Fruit fly (Drosophila melanogaster) whole organism, pupa: ENCODE measurements around the gene Eig71Ed.

Experiments
- CG10348 ChIP-seq: fragments of 200-800 bp; sonication (Bioruptor generic); IDR thresholded peaks from 2 replicates; pipeline ENCODE4 v1.3.6; 2022; ENCODE audit warnings: missing biosample characterization, missing genetic modification characterization
- CG12605 ChIP-seq: fragments of 200-800 bp; sonication (Bioruptor generic); IDR thresholded peaks from 2 replicates; pipeline ENCODE4 v1.3.6; 2022; ENCODE audit warnings: missing biosample characterization, missing genetic modification characterization
- CG15710 ChIP-seq: fragments of 200-800 bp; sonication (Bioruptor generic); optimal IDR thresholded peaks from 2 replicates; lab custom pipeline; 2018; ENCODE audit warnings: missing biosample characterization, mild to moderate bottlenecking, missing genetic modification characterization, moderate library complexity
- CG17806 ChIP-seq: fragments of 200-800 bp; sonication (Bioruptor generic); optimal IDR thresholded peaks from 2 replicates; lab custom pipeline; 2018; ENCODE audit warnings: missing biosample characterization, mild to moderate bottlenecking, missing genetic modification characterization, moderate library complexity
- CG9948 ChIP-seq: fragments of 200-800 bp; sonication (Bioruptor generic); optimal IDR thresholded peaks from 2 replicates; lab custom pipeline; 2018; ENCODE audit warnings: missing biosample characterization, mild to moderate bottlenecking, missing genetic modification characterization, moderate library complexity
- D1 ChIP-seq: fragments of 200-800 bp; sonication (Bioruptor generic); optimal IDR thresholded peaks from 2 replicates; lab custom pipeline; 2018; ENCODE audit warnings: missing biosample characterization, mild to moderate bottlenecking, missing genetic modification characterization, moderate library complexity
- EcR ChIP-seq: fragments of 200-800 bp; sonication (Bioruptor generic); optimal IDR thresholded peaks from 3 replicates; lab custom pipeline; 2019; ENCODE audit warnings: missing biosample characterization, missing genetic modification characterization, mild to moderate bottlenecking, moderate library complexity, missing genetic modification reagents
- Ets98B ChIP-seq: fragments of 200-800 bp; sonication (Bioruptor generic); IDR thresholded peaks from 2 replicates; pipeline ENCODE4 v1.3.6; 2022; ENCODE audit warnings: missing biosample characterization, missing genetic modification characterization
- Pif1A ChIP-seq: fragments of 200-800 bp; sonication (Bioruptor generic); optimal IDR thresholded peaks from 3 replicates; lab custom pipeline; 2016; ENCODE audit warnings: missing biosample characterization, missing genetic modification characterization
- Pif1B ChIP-seq: fragments of 200-800 bp; sonication (Bioruptor generic); optimal IDR thresholded peaks from 3 replicates; lab custom pipeline; 2016; ENCODE audit warnings: missing biosample characterization, missing genetic modification characterization
- Snoo ChIP-seq: fragments of 200-800 bp; sonication (Bioruptor generic); optimal IDR thresholded peaks from 3 replicates; lab custom pipeline; 2017; ENCODE audit warnings: missing biosample characterization, mild to moderate bottlenecking, missing genetic modification characterization, inconsistent platforms
- fd96Ca ChIP-seq: fragments of 200-800 bp; sonication (Bioruptor generic); IDR thresholded peaks from 3 replicates; pipeline ENCODE4 v1.3.6; 2022; ENCODE audit warnings: missing biosample characterization, missing genetic modification characterization
- rn ChIP-seq: fragments of 200-800 bp; sonication (Bioruptor generic); IDR thresholded peaks from 2 replicates; pipeline ENCODE4 v1.3.6; 2022; ENCODE audit warnings: missing biosample characterization, missing genetic modification characterization

- no peak for TF ChIP-seq Ets98B (GFP tag; lab: Robert Waterston, UW)
- no peak for TF ChIP-seq Pif1A
- no peak for TF ChIP-seq CG15710 (tag; lab: Kevin White, UChicago)
- no peak for TF ChIP-seq Pif1B (GFP tag; lab: Kevin White, UChicago)
- no peak for TF ChIP-seq rn (GFP tag; lab: Robert Waterston, UW)
- no peak for TF ChIP-seq fd96Ca (GFP tag; lab: Robert Waterston, UW)
- TF ChIP-seq CG12605 (GFP tag; lab: Robert Waterston, UW), result no peak
- TF ChIP-seq EcR (GFP tag; lab: Kevin White, UChicago), result peak; percentile 1
- TF ChIP-seq CG10348, result no peak
- no peak for TF ChIP-seq Snoo (tag; lab: Kevin White, UChicago)
- no peak for TF ChIP-seq CG9948 (tag; lab: Kevin White, UChicago)
- TF ChIP-seq D1 (tag; lab: Kevin White, UChicago), result no peak
- TF ChIP-seq CG17806 (tag; lab: Kevin White, UChicago), result no peak
Measured at dm6 chr3L:15636359-15636758, 16.0 kb upstream of the Eig71Ed start.
